Worm (Caenorhabditis elegans) whole organism, mixed stage, embryonic: ENCODE results near the gene K04C2.5.

Source experiments
- blmp-1 ChIP-seq: fragments of 150-350 bp; optimal IDR thresholded peaks from 2 replicates; lab custom pipeline; 2014; ENCODE audit warnings: missing biosample characterization, missing genetic modification characterization
- elt-1 ChIP-seq: sonication (generic microtip); optimal IDR thresholded peaks from 2 replicates; lab custom pipeline; 2017; ENCODE audit warnings: missing genetic modification characterization, mild to moderate bottlenecking, missing compliant biosample characterization, antibody characterized with exemption, moderate library complexity, borderline replicate concordance; ENCODE audit not compliant: insufficient read depth
- elt-3 ChIP-seq: fragments of 150-350 bp; optimal IDR thresholded peaks from 2 replicates; lab custom pipeline; 2014; ENCODE audit warnings: missing biosample characterization, missing genetic modification characterization
- mep-1 ChIP-seq: fragments of 150-350 bp; optimal IDR thresholded peaks from 2 replicates; lab custom pipeline; 2017; ENCODE audit warnings: missing biosample characterization, missing genetic modification reagents, missing genetic modification characterization, inconsistent platforms
- nhr-12 ChIP-seq: fragments of 150-350 bp; optimal IDR thresholded peaks from 2 replicates; lab custom pipeline; 2014; ENCODE audit warnings: missing biosample characterization, missing genetic modification characterization
- nhr-2 ChIP-seq: fragments of 150-350 bp; optimal IDR thresholded peaks from 2 replicates; lab custom pipeline; 2014; ENCODE audit warnings: missing biosample characterization, missing genetic modification characterization
- nhr-237 ChIP-seq: fragments of 150-350 bp; optimal IDR thresholded peaks from 2 replicates; lab custom pipeline; 2014; ENCODE audit warnings: missing biosample characterization, missing genetic modification characterization
- nhr-76 ChIP-seq: sonication (generic microtip); optimal IDR thresholded peaks from 2 replicates; lab custom pipeline; 2017; ENCODE audit warnings: missing biosample characterization, missing genetic modification characterization
- pha-4 ChIP-seq: fragments of 150-350 bp; optimal IDR thresholded peaks from 2 replicates; lab custom pipeline; 2018; ENCODE audit warnings: missing biosample characterization, missing genetic modification reagents, missing genetic modification characterization
- snpc-4 ChIP-seq: fragments of 150-350 bp; optimal IDR thresholded peaks from 2 replicates; lab custom pipeline; 2014; ENCODE audit warnings: missing biosample characterization, missing genetic modification characterization
- unc-62 ChIP-seq: fragments of 150-350 bp; optimal IDR thresholded peaks from 2 replicates; lab custom pipeline; 2014; ENCODE audit warnings: missing biosample characterization, missing genetic modification reagents, missing genetic modification characterization
- ztf-11 ChIP-seq: fragments of 150-350 bp; optimal IDR thresholded peaks from 2 replicates; lab custom pipeline; 2014; ENCODE audit warnings: missing biosample characterization, missing genetic modification characterization

ce11 chrIII:6897587-6898064, 6.2 kb upstream of the K04C2.5 start, which contains the start of gene T07E3.4:
- peak; percentile 73 for TF ChIP-seq unc-62 (GFP tag; lab: Kevin White, UChicago)
- no peak for TF ChIP-seq mep-1
- no peak for TF ChIP-seq elt-3 (tag; lab: Kevin White, UChicago)
- no peak for TF ChIP-seq nhr-237 (tag; lab: Kevin White, UChicago)
- TF ChIP-seq nhr-12 (tag; lab: Kevin White, UChicago): no peak
- TF ChIP-seq pha-4: no peak
- no peak for TF ChIP-seq ztf-11 (tag; lab: Kevin White, UChicago)
- TF ChIP-seq snpc-4 (tag; lab: Kevin White, UChicago): no peak
- no peak for TF ChIP-seq nhr-2 (tag; lab: Kevin White, UChicago)
- TF ChIP-seq blmp-1 (tag; lab: Kevin White, UChicago): no peak
- TF ChIP-seq elt-1 (tag; lab: Kevin White, UChicago): no peak
- TF ChIP-seq nhr-76 (tag; lab: Kevin White, UChicago): no peak
